Worm (Caenorhabditis elegans) whole organism, L4 larva: ENCODE data around the gene lgg-1.

Experiments used
- ZK546.5 ChIP-seq, 2 experiments: sonication (generic microtip); optimal IDR thresholded peaks; 2 replicates each; lab custom pipeline; 2017; ENCODE audit warnings: missing biosample characterization in 2 of 2, missing genetic modification characterization in 2 of 2
- ceh-20 ChIP-seq: fragments of 200-800 bp; sonication (Bioruptor generic); IDR thresholded peaks from 2 replicates; pipeline ENCODE4 v1.3.6; 2022; ENCODE audit warnings: missing genetic modification reagents, missing genetic modification characterization, missing compliant biosample characterization
- lin-38 ChIP-seq: fragments of 200-800 bp; sonication (Bioruptor generic); IDR thresholded peaks from 2 replicates; pipeline ENCODE4 v1.3.6; 2022; ENCODE audit warnings: missing genetic modification reagents, missing genetic modification characterization, missing compliant biosample characterization
- nhr-76 ChIP-seq: fragments of 150-350 bp; optimal IDR thresholded peaks from 2 replicates; lab custom pipeline; 2014; ENCODE audit warnings: missing biosample characterization, missing genetic modification characterization
- spr-3 ChIP-seq: fragments of 200-800 bp; sonication (Bioruptor generic); optimal IDR thresholded peaks from 2 replicates; lab custom pipeline; 2018; ENCODE audit warnings: mild to moderate bottlenecking, missing genetic modification characterization, missing compliant biosample characterization
- ztf-7 ChIP-seq: fragments of 150-350 bp; optimal IDR thresholded peaks from 2 replicates; lab custom pipeline; 2014; ENCODE audit warnings: missing biosample characterization, missing genetic modification characterization

DNA sequence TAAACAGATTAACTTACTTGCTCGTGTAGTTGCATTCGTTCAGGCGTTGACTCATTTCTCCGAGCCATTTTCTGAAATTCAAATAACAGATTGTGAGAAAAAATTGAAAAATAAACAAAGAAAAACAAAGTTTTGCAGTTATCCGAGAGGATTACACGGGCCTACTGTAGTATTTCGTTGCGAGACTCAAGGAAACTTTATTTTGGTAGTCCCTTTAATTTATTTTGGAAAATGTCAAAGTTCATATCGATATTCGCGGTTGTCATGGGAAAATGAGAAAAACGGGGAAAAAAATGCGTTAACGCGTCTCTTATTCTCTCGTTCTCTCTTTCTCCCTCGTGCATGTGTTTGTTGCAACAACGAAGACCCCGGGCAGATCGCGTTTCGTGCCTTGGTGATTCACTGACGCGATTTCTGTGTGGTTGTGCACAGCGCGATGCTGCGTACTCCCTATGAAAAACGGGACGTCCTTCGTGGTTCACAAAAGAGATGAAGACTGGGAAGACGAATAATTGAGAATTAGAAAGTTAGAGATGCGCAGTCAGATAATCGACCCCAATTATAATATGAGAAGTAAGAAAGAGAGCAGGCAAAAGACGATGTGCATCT lies 16.2 kb downstream of the lgg-1 start, which contains the start of gene set-4:
- TF ChIP-seq spr-3 (GFP tag; lab: Kevin White, UChicago) (peak; percentile 68), ZK546.5 (tag; optimal IDR thresholded peaks at IDR 0.05; lab: Kevin White, UChicago) (no peak), ztf-7 (tag; lab: Kevin White, UChicago) (peak; percentile 72), lin-38 (GFP tag; lab: Robert Waterston, UW) (peak; percentile 90), ceh-20 (GFP tag; lab: Robert Waterston, UW) (peak; percentile 88), nhr-76 (tag; lab: Kevin White, UChicago) (no peak)
